Worm (Caenorhabditis elegans): ENCODE results near the gene K07F5.16.

Gene K07F5.16

ce11 chrIV:9869344-9869743, 5.4 kb downstream of the K07F5.16 start:
- no peak for TF ChIP-seq lim-6 (tag; optimal IDR thresholded peaks at IDR 0.05)
- no peak for TF ChIP-seq ets-4 (tag; optimal IDR thresholded peaks at IDR 0.05)
- no peak for TF ChIP-seq zip-5 (tag; optimal IDR thresholded peaks at IDR 0.05)
- TF ChIP-seq syd-9 (tag; optimal IDR thresholded peaks at IDR 0.05): no peak
- TF ChIP-seq hlh-8 (tag; optimal IDR thresholded peaks at IDR 0.05): no peak
- no peak for TF ChIP-seq ceh-45 (GFP tag; IDR thresholded peaks at IDR 0.05)
- no peak for TF ChIP-seq ceh-24 (tag; optimal IDR thresholded peaks at IDR 0.05)
- no peak for TF ChIP-seq che-1 (tag; optimal IDR thresholded peaks at IDR 0.05)
- no peak for TF ChIP-seq mec-3 (tag; optimal IDR thresholded peaks at IDR 0.05; ENCODE audit: borderline replicate concordance)
- no peak for TF ChIP-seq fkh-6 (tag; optimal IDR thresholded peaks at IDR 0.05)
- TF ChIP-seq fax-1 (tag; optimal IDR thresholded peaks at IDR 0.05): no peak

- TF ChIP-seq ref-2 (tag; optimal IDR thresholded peaks at IDR 0.05) (no peak), elt-4 (tag; optimal IDR thresholded peaks at IDR 0.05) (no peak), ceh-14 (tag; optimal IDR thresholded peaks at IDR 0.05) (no peak), ttx-3 (tag; optimal IDR thresholded peaks at IDR 0.05) (no peak), hlh-15 (tag; optimal IDR thresholded peaks at IDR 0.05) (no peak), hlh-13 (GFP tag; optimal IDR thresholded peaks at IDR 0.05) (no peak), dmd-4 (tag; optimal IDR thresholded peaks at IDR 0.05; ENCODE audit: borderline replicate concordance) (no peak), pax-1 (tag; optimal IDR thresholded peaks at IDR 0.05) (no peak), ceh-34 (tag; optimal IDR thresholded peaks at IDR 0.05) (no peak), dve-1 (tag; optimal IDR thresholded peaks at IDR 0.05) (no peak), pha-2 (tag; optimal IDR thresholded peaks at IDR 0.05) (no peak), eyg-1 (tag; optimal IDR thresholded peaks at IDR 0.05) (no peak), ztf-16 (tag; optimal IDR thresholded peaks at IDR 0.05) (no peak), elt-2 (tag; optimal IDR thresholded peaks at IDR 0.05) (no peak), ceh-24 (tag; optimal IDR thresholded peaks at IDR 0.05) (no peak), ceh-9 (tag; optimal IDR thresholded peaks at IDR 0.05) (no peak), unc-86 (tag; optimal IDR thresholded peaks at IDR 0.05) (no peak)
Measured at ce11 chrIV:9872210-9872609, 8.3 kb downstream of the K07F5.16 start.

ce11 chrIV:9872786-9873185, 8.9 kb downstream of the K07F5.16 start:
- TF ChIP-seq lim-6 (tag; optimal IDR thresholded peaks at IDR 0.05) (no peak), sox-2 (GFP tag; IDR thresholded peaks at IDR 0.05) (no peak), ceh-45 (GFP tag; IDR thresholded peaks at IDR 0.05) (no peak), nhr-11 (tag; optimal IDR thresholded peaks at IDR 0.05) (no peak), dmd-4 (tag; optimal IDR thresholded peaks at IDR 0.05; ENCODE audit: borderline replicate concordance) (no peak), tbx-2 (tag; optimal IDR thresholded peaks at IDR 0.05) (no peak), nfya-1 (tag; optimal IDR thresholded peaks at IDR 0.05) (no peak), nhr-232 (tag; optimal IDR thresholded peaks at IDR 0.05) (no peak), pha-2 (tag; optimal IDR thresholded peaks at IDR 0.05) (no peak), ceh-48 (tag; optimal IDR thresholded peaks at IDR 0.05) (no peak), ref-2 (tag; optimal IDR thresholded peaks at IDR 0.05) (no peak), fkh-6 (tag; optimal IDR thresholded peaks at IDR 0.05) (no peak), ahr-1 (tag; optimal IDR thresholded peaks at IDR 0.05) (no peak), ceh-14 (tag; optimal IDR thresholded peaks at IDR 0.05) (no peak), ceh-9 (tag; optimal IDR thresholded peaks at IDR 0.05) (no peak), ttx-3 (tag; optimal IDR thresholded peaks at IDR 0.05) (no peak), T23F11.4 (GFP tag; optimal IDR thresholded peaks at IDR 0.05) (no peak), ceh-6 (GFP tag; optimal IDR thresholded peaks at IDR 0.05) (no peak), ceh-22 (tag; optimal IDR thresholded peaks at IDR 0.05) (no peak)

ce11 chrIV:9873837-9874236, 9.9 kb downstream of the K07F5.16 start:
- no peak for TF ChIP-seq fkh-10 (GFP tag; optimal IDR thresholded peaks at IDR 0.05)
- TF ChIP-seq unc-55 (GFP tag; optimal IDR thresholded peaks at IDR 0.05): peak; percentile 9
- no peak for TF ChIP-seq ceh-14 (tag; optimal IDR thresholded peaks at IDR 0.05)
- peak; percentile 79 for TF ChIP-seq ceh-34 (tag; optimal IDR thresholded peaks at IDR 0.05)
- peak; percentile 11 for TF ChIP-seq ceh-18 (tag; optimal IDR thresholded peaks at IDR 0.05)
- peak; percentile 31 for TF ChIP-seq hlh-30 (tag; optimal IDR thresholded peaks at IDR 0.05; ENCODE audit: insufficient read depth)
- TF ChIP-seq ceh-31 (tag; optimal IDR thresholded peaks at IDR 0.05): peak; percentile 34
- TF ChIP-seq pag-3 (tag; optimal IDR thresholded peaks at IDR 0.05; ENCODE audit: borderline replicate concordance): no peak
- TF ChIP-seq nfya-1 (tag; optimal IDR thresholded peaks at IDR 0.05): peak; percentile 28

All from whole organism, late embryonic.